Fruit fly (Drosophila melanogaster) whole organism, pupa: ENCODE data around the gene CG43402.

Experiments
- CG10348 ChIP-seq: fragments of 200-800 bp; sonication (Bioruptor generic); IDR thresholded peaks from 2 replicates; pipeline ENCODE4 v1.3.6; 2022; ENCODE audit warnings: missing biosample characterization, missing genetic modification characterization
- CG13204 ChIP-seq: fragments of 200-800 bp; sonication (Bioruptor generic); optimal IDR thresholded peaks from 2 replicates; lab custom pipeline; 2018; ENCODE audit warnings: missing biosample characterization, mild to moderate bottlenecking, missing genetic modification characterization, moderate library complexity
- CG14655 ChIP-seq: fragments of 200-800 bp; sonication (Bioruptor generic); optimal IDR thresholded peaks from 3 replicates; lab custom pipeline; 2017; ENCODE audit warnings: mild to moderate bottlenecking, missing biosample characterization, missing genetic modification reagents, missing genetic modification characterization
- CG15710 ChIP-seq: fragments of 200-800 bp; sonication (Bioruptor generic); optimal IDR thresholded peaks from 2 replicates; lab custom pipeline; 2018; ENCODE audit warnings: missing biosample characterization, mild to moderate bottlenecking, missing genetic modification characterization, moderate library complexity
- CG17806 ChIP-seq: fragments of 200-800 bp; sonication (Bioruptor generic); optimal IDR thresholded peaks from 2 replicates; lab custom pipeline; 2018; ENCODE audit warnings: missing biosample characterization, mild to moderate bottlenecking, missing genetic modification characterization, moderate library complexity
- CG32121 ChIP-seq: fragments of 200-800 bp; sonication (Bioruptor generic); IDR thresholded peaks from 2 replicates; pipeline ENCODE4 v1.3.6; 2022; ENCODE audit warnings: missing biosample characterization, missing genetic modification characterization
- CG34367 ChIP-seq: fragments of 200-800 bp; sonication (Bioruptor generic); optimal IDR thresholded peaks from 2 replicates; lab custom pipeline; 2018; ENCODE audit warnings: missing biosample characterization, mild to moderate bottlenecking, missing genetic modification characterization
- CG8159 ChIP-seq: fragments of 200-800 bp; sonication (Bioruptor generic); optimal IDR thresholded peaks from 3 replicates; lab custom pipeline; 2018; ENCODE audit warnings: missing biosample characterization, mild to moderate bottlenecking, missing genetic modification characterization, moderate library complexity
- CG8301 ChIP-seq: fragments of 200-800 bp; sonication (Bioruptor generic); optimal IDR thresholded peaks from 2 replicates; lab custom pipeline; 2018; ENCODE audit warnings: missing biosample characterization, mild to moderate bottlenecking, missing genetic modification characterization
- EcR ChIP-seq: fragments of 200-800 bp; sonication (Bioruptor generic); optimal IDR thresholded peaks from 3 replicates; lab custom pipeline; 2019; ENCODE audit warnings: missing biosample characterization, missing genetic modification characterization, mild to moderate bottlenecking, moderate library complexity, missing genetic modification reagents
- Ets98B ChIP-seq: fragments of 200-800 bp; sonication (Bioruptor generic); IDR thresholded peaks from 2 replicates; pipeline ENCODE4 v1.3.6; 2022; ENCODE audit warnings: missing biosample characterization, missing genetic modification characterization
- Pif1A ChIP-seq: fragments of 200-800 bp; sonication (Bioruptor generic); optimal IDR thresholded peaks from 3 replicates; lab custom pipeline; 2016; ENCODE audit warnings: missing biosample characterization, missing genetic modification characterization
- Pif1B ChIP-seq: fragments of 200-800 bp; sonication (Bioruptor generic); optimal IDR thresholded peaks from 3 replicates; lab custom pipeline; 2016; ENCODE audit warnings: missing biosample characterization, missing genetic modification characterization
- fd96Ca ChIP-seq: fragments of 200-800 bp; sonication (Bioruptor generic); IDR thresholded peaks from 3 replicates; pipeline ENCODE4 v1.3.6; 2022; ENCODE audit warnings: missing biosample characterization, missing genetic modification characterization

DNA sequence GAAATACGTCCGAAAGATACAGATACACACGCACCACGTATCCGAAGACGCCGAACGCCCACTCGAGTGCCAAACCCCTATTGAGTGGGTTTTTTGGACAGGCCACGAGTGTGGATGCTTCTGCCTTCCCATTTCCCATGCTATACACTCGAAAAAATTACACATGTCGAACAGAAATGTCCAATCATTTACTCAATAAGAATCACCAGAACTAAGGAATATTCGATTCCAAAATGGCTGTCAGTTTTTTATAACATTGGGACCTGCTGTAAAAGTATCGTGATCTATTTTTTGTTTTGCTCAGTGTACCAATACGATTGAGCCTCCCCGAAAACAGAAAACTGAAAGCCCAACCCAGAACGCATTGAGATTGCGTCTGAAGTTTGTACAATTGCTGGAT, 19.7 kb upstream of the CG43402 start:
- no peak for TF ChIP-seq CG32121
- TF ChIP-seq EcR (GFP tag; lab: Kevin White, UChicago), result no peak
- peak; percentile 59 for TF ChIP-seq CG8159 (tag; lab: Kevin White, UChicago)
- peak; percentile 60 for TF ChIP-seq CG8301 (tag; lab: Kevin White, UChicago)
- TF ChIP-seq fd96Ca (GFP tag; lab: Robert Waterston, UW), result peak; percentile 45; the same call in 1 of the 3 replicates
- TF ChIP-seq Ets98B (GFP tag; lab: Robert Waterston, UW), result peak; percentile 33; the same call in 1 of the 2 replicates
- TF ChIP-seq Pif1A (GFP tag; lab: Kevin White, UChicago), result peak; percentile 60
- peak; percentile 66 for TF ChIP-seq CG17806 (tag; lab: Kevin White, UChicago)
- TF ChIP-seq CG10348 (GFP tag; lab: Robert Waterston, UW), result no peak
- peak; percentile 47 for TF ChIP-seq CG34367 (tag; lab: Kevin White, UChicago)
- peak; percentile 68 for TF ChIP-seq CG14655 (GFP tag; lab: Kevin White, UChicago)
- TF ChIP-seq Pif1B (GFP tag; lab: Kevin White, UChicago), result peak; percentile 28
- TF ChIP-seq CG13204 (GFP tag; lab: Kevin White, UChicago), result no peak
- peak; percentile 28 for TF ChIP-seq CG15710 (tag; lab: Kevin White, UChicago)
